Fruit fly (Drosophila melanogaster): ENCODE data around the gene prage.

Gene prage

DNA sequence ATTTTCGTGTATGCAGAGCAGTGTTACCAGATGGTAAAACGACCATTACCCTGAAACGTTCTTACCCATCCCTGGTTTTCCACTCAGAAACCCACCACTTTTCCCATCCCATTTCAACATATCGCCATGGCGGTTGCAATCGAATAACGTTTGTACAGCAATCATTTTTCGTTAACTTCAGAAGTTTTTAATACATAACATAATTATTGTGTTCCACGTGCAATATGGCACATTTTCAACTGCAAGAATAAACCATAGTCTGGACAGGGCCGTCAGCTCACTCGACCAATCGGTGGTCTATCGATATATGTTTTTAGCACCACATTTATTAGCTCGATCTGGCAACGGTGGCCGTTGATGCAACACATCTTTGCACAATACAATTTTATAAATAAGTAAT lies 116.4 kb downstream of the prage start, which contains the start of the genes trr and mRpL16 (continued):
- TF ChIP-seq CG1233 (GFP tag; optimal IDR thresholded peaks at IDR 0.05) (no peak), CG17186 (GFP tag; optimal IDR thresholded peaks at IDR 0.05) (peak; percentile 32), CG7963 (GFP tag; IDR thresholded peaks at IDR 0.05; ENCODE audit: partially characterized antibody) (peak; percentile 40; the same call in 1 of the 3 replicates), Xbp1 (GFP tag; optimal IDR thresholded peaks at IDR 0.05) (peak; percentile 20), knrl (GFP tag; IDR thresholded peaks at IDR 0.05; ENCODE audit: partially characterized antibody) (peak; percentile 80), CG8765 (GFP tag; IDR thresholded peaks at IDR 0.05) (no peak), Oli (tag; optimal IDR thresholded peaks at IDR 0.05) (no peak), CG32772 (GFP tag; IDR thresholded peaks at IDR 0.05) (peak; percentile 41; the same call in 1 of the 2 replicates), D19B (GFP tag; optimal IDR thresholded peaks at IDR 0.05) (no peak), CG3163 (GFP tag; optimal IDR thresholded peaks at IDR 0.05) (no peak), so (GFP tag; IDR thresholded peaks at IDR 0.05) (no peak), Hsf (GFP tag; optimal IDR thresholded peaks at IDR 0.05) (peak; percentile 18), CG6683 (GFP tag; optimal IDR thresholded peaks at IDR 0.05) (no peak), grn (GFP tag; optimal IDR thresholded peaks at IDR 0.05) (no peak), Antp (GFP tag; optimal IDR thresholded peaks at IDR 0.05) (no peak), CG15696 (tag; optimal IDR thresholded peaks at IDR 0.05) (peak; percentile 44), cad (GFP tag; optimal IDR thresholded peaks at IDR 0.05) (no peak), CG11398 (GFP tag; optimal IDR thresholded peaks at IDR 0.05) (peak; percentile 27), inv (GFP tag; IDR thresholded peaks at IDR 0.05; ENCODE audit: partially characterized antibody) (peak; percentile 58), CG10366 (GFP tag; IDR thresholded peaks at IDR 0.05) (peak; percentile 9; the same call in 1 of the 2 replicates), CG7786 (GFP tag; optimal IDR thresholded peaks at IDR 0.05) (peak; percentile 58), sr (GFP tag; IDR thresholded peaks at IDR 0.05) (no peak), zen2 (GFP tag; IDR thresholded peaks at IDR 0.05; ENCODE audit: partially characterized antibody) (peak; percentile 30; the same call in 1 of the 3 replicates), ci (GFP tag; IDR thresholded peaks at IDR 0.05) (0 out of 3 replicates have a peak, but pooled peaks have one; percentile 43), Ptx1 (GFP tag; IDR thresholded peaks at IDR 0.05) (peak; percentile 39; the same call in 1 of the 2 replicates), toy (GFP tag; IDR thresholded peaks at IDR 0.05) (no peak), salm (tag; optimal IDR thresholded peaks at IDR 0.05) (no peak), Ada2b (GFP tag; IDR thresholded peaks at IDR 0.05) (no peak), sc (optimal IDR thresholded peaks at IDR 0.05) (no peak), sc (GFP tag; optimal IDR thresholded peaks at IDR 0.05) (no peak), zfh2 (GFP tag; optimal IDR thresholded peaks at IDR 0.05) (peak; percentile 65), NfI (GFP tag; optimal IDR thresholded peaks at IDR 0.05) (peak; percentile 59), slp2 (GFP tag; optimal IDR thresholded peaks at IDR 0.05) (peak; percentile 33), Sin3A (optimal IDR thresholded peaks at IDR 0.05) (peak; percentile 97), CG13624 (GFP tag; optimal IDR thresholded peaks at IDR 0.05) (peak; percentile 39), Adf1 (GFP tag; IDR thresholded peaks at IDR 0.05) (no peak), Dbx (GFP tag; IDR thresholded peaks at IDR 0.05) (peak; percentile 71), insv (GFP tag; optimal IDR thresholded peaks at IDR 0.05) (peak in 1 of 2 experiments; percentile 16), CG16815 (GFP tag; optimal IDR thresholded peaks at IDR 0.05) (no peak), stc (GFP tag; IDR thresholded peaks at IDR 0.05) (no peak), Bteb2 (GFP tag; optimal IDR thresholded peaks at IDR 0.05) (no peak), z (GFP tag; IDR thresholded peaks at IDR 0.05) (no peak), CG31388 (GFP tag; optimal IDR thresholded peaks at IDR 0.05) (no peak), Mrtf (GFP tag; IDR thresholded peaks at IDR 0.05) (no peak), ro (GFP tag; IDR thresholded peaks at IDR 0.05) (no peak), jing (GFP tag; optimal IDR thresholded peaks at IDR 0.05) (no peak), sim (GFP tag; IDR thresholded peaks at IDR 0.05) (no peak), Sox102F (GFP tag; optimal IDR thresholded peaks at IDR 0.05) (no peak), CG12219 (GFP tag; optimal IDR thresholded peaks at IDR 0.05) (no peak), Optix (GFP tag; IDR thresholded peaks at IDR 0.05) (0 out of 3 replicates have a peak, but pooled peaks have one; percentile 40), unpg (GFP tag; optimal IDR thresholded peaks at IDR 0.05) (peak; percentile 39), CG10321 (GFP tag; IDR thresholded peaks at IDR 0.05) (no peak), CG17912 (GFP tag; optimal IDR thresholded peaks at IDR 0.05) (peak; percentile 30)

Data from whole organism, embryonic.